Worm (Caenorhabditis elegans) whole organism, mixed stage, embryonic: ENCODE data around the gene wht-2.

Source experiments
- bed-3 ChIP-seq: fragments of 200-800 bp; sonication (Bioruptor generic); optimal IDR thresholded peaks from 3 replicates; lab custom pipeline; 2018; ENCODE audit warnings: mild to moderate bottlenecking, missing genetic modification characterization, moderate library complexity, missing compliant biosample characterization
- elt-3 ChIP-seq: fragments of 150-350 bp; optimal IDR thresholded peaks from 2 replicates; lab custom pipeline; 2014; ENCODE audit warnings: missing biosample characterization, missing genetic modification characterization
- lsy-2 ChIP-seq: fragments of 150-350 bp; optimal IDR thresholded peaks from 2 replicates; lab custom pipeline; 2014; ENCODE audit warnings: missing biosample characterization, missing genetic modification characterization
- nhr-2 ChIP-seq: fragments of 150-350 bp; optimal IDR thresholded peaks from 2 replicates; lab custom pipeline; 2014; ENCODE audit warnings: missing biosample characterization, missing genetic modification characterization
- pha-4 ChIP-seq: fragments of 150-350 bp; optimal IDR thresholded peaks from 2 replicates; lab custom pipeline; 2018; ENCODE audit warnings: missing biosample characterization, missing genetic modification reagents, missing genetic modification characterization
- tbx-8 ChIP-seq: fragments of 200-800 bp; sonication (Bioruptor generic); optimal IDR thresholded peaks from 2 replicates; lab custom pipeline; 2018; ENCODE audit warnings: mild to moderate bottlenecking, missing genetic modification characterization, moderate library complexity, missing compliant biosample characterization

- TF ChIP-seq tbx-8 (GFP tag; lab: Kevin White, UChicago): no peak
- no peak for TF ChIP-seq nhr-2 (tag; lab: Kevin White, UChicago)
- TF ChIP-seq pha-4: no peak
- no peak for TF ChIP-seq elt-3 (tag; lab: Kevin White, UChicago)
- no peak for TF ChIP-seq bed-3 (GFP tag; lab: Kevin White, UChicago)
- no peak for TF ChIP-seq lsy-2 (tag; lab: Kevin White, UChicago)
These were observed 40.4 kb downstream of the wht-2 start, which contains the start of gene M04B2.6 for ce11 chrIV:11510664-11511063.
